Worm (Caenorhabditis elegans) whole organism, L4 larva: Measurements from ENCODE around the gene R03H10.11.

Experiments
- D1046.2 ChIP-seq: fragments of 200-800 bp; sonication (Bioruptor generic); IDR thresholded peaks from 2 replicates; pipeline ENCODE4 v1.3.6; 2022; ENCODE audit warnings: missing genetic modification characterization, missing compliant biosample characterization
- F49E8.2 ChIP-seq: sonication (generic microtip); optimal IDR thresholded peaks from 2 replicates; lab custom pipeline; 2016; ENCODE audit warnings: missing compliant biosample characterization, mild to moderate bottlenecking, missing genetic modification characterization, borderline replicate concordance
- Y5F2A.4 ChIP-seq: fragments of 200-800 bp; sonication (Bioruptor generic); optimal IDR thresholded peaks from 2 replicates; lab custom pipeline; 2018; ENCODE audit warnings: mild to moderate bottlenecking, missing genetic modification characterization, missing compliant biosample characterization
- ZK546.5 ChIP-seq, 2 experiments: sonication (generic microtip); optimal IDR thresholded peaks; 2 replicates each; lab custom pipeline; 2017; ENCODE audit warnings: missing biosample characterization in 2 of 2, missing genetic modification characterization in 2 of 2
- aha-1 ChIP-seq: fragments of 150-350 bp; peaks from one replicate; lab custom pipeline; 2014; ENCODE audit warnings: missing biosample characterization, missing genetic modification characterization
- attf-4 ChIP-seq: sonication (generic microtip); optimal IDR thresholded peaks from 3 replicates; lab custom pipeline; 2017; ENCODE audit warnings: missing biosample characterization, missing genetic modification characterization
- ceh-28 ChIP-seq: fragments of 150-350 bp; optimal IDR thresholded peaks from 2 replicates; lab custom pipeline; 2014; ENCODE audit warnings: missing biosample characterization, missing genetic modification reagents, missing genetic modification characterization
- ceh-82 ChIP-seq: sonication (generic microtip); optimal IDR thresholded peaks from 2 replicates; lab custom pipeline; 2017; ENCODE audit warnings: missing biosample characterization, missing genetic modification characterization
- ctbp-1 ChIP-seq: fragments of 200-800 bp; sonication (Bioruptor generic); IDR thresholded peaks from 2 replicates; pipeline ENCODE4 v1.3.6; 2022; ENCODE audit warnings: missing genetic modification reagents, missing genetic modification characterization, missing compliant biosample characterization
- daf-8 ChIP-seq: fragments of 200-800 bp; sonication (Bioruptor generic); IDR thresholded peaks from 2 replicates; pipeline ENCODE4 v1.3.6; 2022; ENCODE audit warnings: missing genetic modification characterization, missing compliant biosample characterization
- dpl-1 ChIP-seq: fragments of 150-350 bp; optimal IDR thresholded peaks from 2 replicates; lab custom pipeline; 2014; ENCODE audit warnings: missing biosample characterization, missing genetic modification reagents, missing genetic modification characterization
- dve-1 ChIP-seq: sonication (generic microtip); optimal IDR thresholded peaks from 2 replicates; lab custom pipeline; 2017; ENCODE audit warnings: antibody characterized with exemption, mild to moderate bottlenecking, missing genetic modification characterization, missing compliant biosample characterization; ENCODE audit not compliant: insufficient read depth
- egl-27 ChIP-seq: sonication (generic microtip); optimal IDR thresholded peaks from 3 replicates; lab custom pipeline; 2017; ENCODE audit warnings: missing biosample characterization, missing genetic modification reagents, missing genetic modification characterization
- fkh-10 ChIP-seq: fragments of 150-350 bp; optimal IDR thresholded peaks from 2 replicates; lab custom pipeline; 2014; ENCODE audit warnings: missing biosample characterization, missing genetic modification reagents, missing genetic modification characterization
- fos-1 ChIP-seq: fragments of 150-350 bp; optimal IDR thresholded peaks from 2 replicates; lab custom pipeline; 2014; ENCODE audit warnings: missing biosample characterization, missing genetic modification characterization
- gei-8 ChIP-seq: fragments of 200-800 bp; sonication (Bioruptor generic); optimal IDR thresholded peaks from 2 replicates; lab custom pipeline; 2018; ENCODE audit warnings: mild to moderate bottlenecking, missing genetic modification characterization, missing compliant biosample characterization
- hlh-11 ChIP-seq: fragments of 200-800 bp; sonication (Bioruptor generic); optimal IDR thresholded peaks from 2 replicates; lab custom pipeline; 2018; ENCODE audit warnings: mild to moderate bottlenecking, missing genetic modification characterization, missing compliant biosample characterization
- hlh-30 ChIP-seq: sonication (generic microtip); optimal IDR thresholded peaks from 2 replicates; lab custom pipeline; 2017; ENCODE audit warnings: antibody characterized with exemption, mild to moderate bottlenecking, missing genetic modification characterization, missing compliant biosample characterization; ENCODE audit not compliant: insufficient read depth
- lim-7 ChIP-seq: fragments of 200-800 bp; sonication (Bioruptor generic); IDR thresholded peaks from 2 replicates; pipeline ENCODE4 v1.3.6; 2022; ENCODE audit warnings: missing genetic modification characterization, missing compliant biosample characterization
- lin-1 ChIP-seq: fragments of 200-800 bp; sonication (Bioruptor generic); IDR thresholded peaks from 2 replicates; pipeline ENCODE4 v1.3.6; 2022; ENCODE audit warnings: missing genetic modification reagents, missing genetic modification characterization, missing compliant biosample characterization
- lin-13 ChIP-seq: fragments of 150-350 bp; optimal IDR thresholded peaks from 2 replicates; lab custom pipeline; 2014; ENCODE audit warnings: missing biosample characterization, missing genetic modification reagents, missing genetic modification characterization
- lsy-2 ChIP-seq, 2 experiments: fragments of 150-350 bp in 1 of 2; sonication (generic microtip) in 1 of 2; optimal IDR thresholded peaks; 2 replicates each; lab custom pipeline; 2014 to 2017; ENCODE audit warnings: missing biosample characterization in 2 of 2, missing genetic modification characterization in 2 of 2
- madf-9 ChIP-seq: fragments of 200-800 bp; sonication (Bioruptor generic); conservative IDR thresholded peaks from 2 replicates; pipeline ENCODE4 v1.3.6; 2022; ENCODE audit warnings: missing genetic modification reagents, missing genetic modification characterization, missing compliant biosample characterization
- mdl-1 ChIP-seq, 2 experiments: fragments of 150-350 bp in 1 of 2; sonication (generic microtip) in 1 of 2; optimal IDR thresholded peaks; 2 replicates each; lab custom pipeline; 2014 to 2017; ENCODE audit warnings: missing biosample characterization in 2 of 2, missing genetic modification characterization in 2 of 2
- mdt-29 ChIP-seq: fragments of 200-800 bp; sonication (Bioruptor generic); IDR thresholded peaks from 2 replicates; pipeline ENCODE4 v1.3.6; 2022; ENCODE audit warnings: missing genetic modification reagents, missing genetic modification characterization, missing compliant biosample characterization
- mep-1 ChIP-seq: fragments of 150-350 bp; sonication (generic microtip); optimal IDR thresholded peaks from 3 replicates; lab custom pipeline; 2014; ENCODE audit warnings: missing biosample characterization, missing genetic modification characterization
- mes-2 ChIP-seq: sonication (generic microtip); optimal IDR thresholded peaks from 2 replicates; lab custom pipeline; 2016; ENCODE audit warnings: missing genotype, mild to moderate bottlenecking, missing genetic modification characterization, missing compliant biosample characterization; ENCODE audit not compliant: poor library complexity, severe bottlenecking
- mxl-2 ChIP-seq: fragments of 200-800 bp; sonication (Bioruptor generic); conservative IDR thresholded peaks from 2 replicates; pipeline ENCODE4 v1.3.6; 2022; ENCODE audit warnings: missing genetic modification reagents, missing genetic modification characterization, missing compliant biosample characterization
- mxl-3 ChIP-seq: fragments of 200-800 bp; sonication (Bioruptor generic); optimal IDR thresholded peaks from 2 replicates; lab custom pipeline; 2018; ENCODE audit warnings: mild to moderate bottlenecking, missing genetic modification characterization, missing compliant biosample characterization
- nhr-25 ChIP-seq: sonication (generic microtip); optimal IDR thresholded peaks from 2 replicates; lab custom pipeline; 2017; ENCODE audit warnings: missing genetic modification characterization, mild to moderate bottlenecking, missing compliant biosample characterization, antibody characterized with exemption, moderate library complexity, borderline replicate concordance; ENCODE audit not compliant: insufficient read depth
- nhr-28 ChIP-seq: fragments of 150-350 bp; optimal IDR thresholded peaks from 2 replicates; lab custom pipeline; 2014; ENCODE audit warnings: missing biosample characterization, missing genetic modification characterization
- nhr-42 ChIP-seq: fragments of 200-800 bp; sonication (Bioruptor generic); IDR thresholded peaks from 2 replicates; pipeline ENCODE4 v1.3.6; 2022; ENCODE audit warnings: missing genetic modification characterization, missing compliant biosample characterization
- nhr-76 ChIP-seq: fragments of 150-350 bp; optimal IDR thresholded peaks from 2 replicates; lab custom pipeline; 2014; ENCODE audit warnings: missing biosample characterization, missing genetic modification characterization
- pqm-1 ChIP-seq: sonication (generic microtip); optimal IDR thresholded peaks from 2 replicates; lab custom pipeline; 2017; ENCODE audit warnings: missing biosample characterization, missing genetic modification characterization
- sdz-12 ChIP-seq: fragments of 200-800 bp; sonication (Bioruptor generic); optimal IDR thresholded peaks from 2 replicates; lab custom pipeline; 2018; ENCODE audit warnings: mild to moderate bottlenecking, missing genetic modification characterization, missing compliant biosample characterization
- snpc-4 ChIP-seq: fragments of 150-350 bp; optimal IDR thresholded peaks from 2 replicates; lab custom pipeline; 2014; ENCODE audit warnings: missing biosample characterization, missing genetic modification characterization
- unc-62 ChIP-seq, 3 experiments: fragments of 150-350 bp in 1 of 3; sonication (generic microtip); optimal IDR thresholded peaks in 2 of 3; peaks in 1 of 3; 1 replicate in 1 of 3; 2 replicates in 2 of 3; lab custom pipeline; 2014 to 2017; ENCODE audit warnings: missing biosample characterization in 3 of 3, missing genetic modification characterization in 3 of 3, missing genetic modification reagents in 3 of 3, missing genotype in 1 of 3
- zip-2 ChIP-seq: fragments of 150-350 bp; optimal IDR thresholded peaks from 2 replicates; lab custom pipeline; 2014; ENCODE audit warnings: missing biosample characterization, missing genetic modification characterization
- ztf-11 ChIP-seq: fragments of 150-350 bp; optimal IDR thresholded peaks from 2 replicates; lab custom pipeline; 2014; ENCODE audit warnings: missing biosample characterization, missing genetic modification characterization

The R03H10.11 gene

ce11 chrII:4150211-4150610 is 32.3 kb upstream of the R03H10.11 start:
- TF ChIP-seq ZK546.5 (tag; optimal IDR thresholded peaks at IDR 0.05; lab: Kevin White, UChicago) (no peak), nhr-25 (tag; lab: Kevin White, UChicago) (no peak), fos-1 (tag; lab: Kevin White, UChicago) (no peak), nhr-76 (tag; lab: Kevin White, UChicago) (no peak), egl-27 (tag; lab: Kevin White, UChicago) (no peak), ceh-28 (tag; lab: Kevin White, UChicago) (no peak), dpl-1 (GFP tag; lab: Kevin White, UChicago) (no peak), lim-7 (GFP tag; lab: Robert Waterston, UW) (no peak), sdz-12 (GFP tag; lab: Kevin White, UChicago) (no peak), zip-2 (no peak), pqm-1 (tag; lab: Kevin White, UChicago) (no peak), lin-13 (GFP tag; lab: Kevin White, UChicago) (no peak), snpc-4 (tag; lab: Kevin White, UChicago) (no peak), Y5F2A.4 (GFP tag; lab: Kevin White, UChicago) (no peak), attf-4 (tag; lab: Kevin White, UChicago) (no peak), ceh-82 (tag; lab: Kevin White, UChicago) (no peak), daf-8 (GFP tag; lab: Robert Waterston, UW) (no peak)

ce11 chrII:4151499-4152132 is 30.8 kb upstream of the R03H10.11 start:
- TF ChIP-seq unc-62 (GFP tag; optimal IDR thresholded peaks at IDR 0.05 in 1 of 2; lab: Kevin White, UChicago) (peak in 1 of 2 experiments; percentile 45), unc-62 (tag; optimal IDR thresholded peaks at IDR 0.05; lab: Kevin White, UChicago) (no peak), lin-1 (no peak), hlh-11 (tag; lab: Kevin White, UChicago) (peak; percentile 20), mxl-3 (GFP tag; lab: Kevin White, UChicago) (peak; percentile 59), dve-1 (tag; lab: Kevin White, UChicago) (no peak), nhr-25 (tag; lab: Kevin White, UChicago) (peak; percentile 91), nhr-28 (tag; lab: Kevin White, UChicago) (peak; percentile 51), madf-9 (GFP tag; lab: Robert Waterston, UW) (no peak), hlh-30 (tag; lab: Kevin White, UChicago) (peak; percentile 27), mep-1 (tag; lab: Kevin White, UChicago) (peak; percentile 23), mdl-1 (tag; optimal IDR thresholded peaks at IDR 0.05; lab: Kevin White, UChicago) (no peak)

ce11 chrII:4152864-4153263 is 29.6 kb upstream of the R03H10.11 start:
- TF ChIP-seq dpl-1 (GFP tag; lab: Kevin White, UChicago) (no peak), aha-1 (peak; percentile 42)

ce11 chrII:4155112-4155823 is 27.2 kb upstream of the R03H10.11 start, which contains the start of gene R03H10.2:
Gene R03H10.2 (plus strand): TSS chrII:4155773.
- TF ChIP-seq lsy-2 (tag; optimal IDR thresholded peaks at IDR 0.05; lab: Kevin White, UChicago) (no peak), mxl-2 (0 out of 2 replicates have a peak, but pooled peaks have one; percentile 4)
- TF ChIP-seq, all 104 proteins: peak for 1

- no peak for TF ChIP-seq F49E8.2 (tag; lab: Kevin White, UChicago)
- TF ChIP-seq nhr-42 (GFP tag; lab: Robert Waterston, UW) = no peak
- TF ChIP-seq ceh-28 (tag; lab: Kevin White, UChicago) = no peak
- TF ChIP-seq nhr-28 (tag; lab: Kevin White, UChicago) = no peak
- TF ChIP-seq fkh-10 = no peak
- no peak for TF ChIP-seq ztf-11 (tag; lab: Kevin White, UChicago)
- TF ChIP-seq gei-8 (GFP tag; lab: Kevin White, UChicago) = no peak
- no peak for TF ChIP-seq ceh-82 (tag; lab: Kevin White, UChicago)
- no peak for TF ChIP-seq mes-2 (tag; lab: Kevin White, UChicago)
- no peak for TF ChIP-seq mdt-29 (GFP tag; lab: Robert Waterston, UW)
- no peak for TF ChIP-seq ctbp-1 (GFP tag; lab: Robert Waterston, UW)
- no peak for TF ChIP-seq D1046.2
- no peak for TF ChIP-seq mxl-2
Measured at ce11 chrII:4157817-4158216, 24.6 kb upstream of the R03H10.11 start.
